Worm (Caenorhabditis elegans) whole organism, L1 larva: Measurements from ENCODE around the gene F59D12.3.

Source experiments
- C16A3.4 ChIP-seq: fragments of 150-350 bp; optimal IDR thresholded peaks from 2 replicates; lab custom pipeline; 2014; ENCODE audit warnings: missing biosample characterization, missing genetic modification characterization
- F16B12.6 ChIP-seq: fragments of 150-350 bp; optimal IDR thresholded peaks from 2 replicates; lab custom pipeline; 2014; ENCODE audit warnings: missing biosample characterization, missing genetic modification characterization
- aha-1 ChIP-seq: fragments of 150-350 bp; optimal IDR thresholded peaks from 2 replicates; lab custom pipeline; 2014; ENCODE audit warnings: missing biosample characterization, missing genetic modification characterization
- aly-2 ChIP-seq: fragments of 150-350 bp; optimal IDR thresholded peaks from 2 replicates; lab custom pipeline; 2014; ENCODE audit warnings: missing biosample characterization, missing genetic modification characterization
- ama-1 ChIP-seq: fragments of 150-350 bp; optimal IDR thresholded peaks from 2 replicates; lab custom pipeline; 2014
- ceh-63 ChIP-seq: fragments of 200-800 bp; sonication (Bioruptor generic); optimal IDR thresholded peaks from 2 replicates; lab custom pipeline; 2018; ENCODE audit warnings: mild to moderate bottlenecking, missing genetic modification characterization, missing compliant biosample characterization
- ceh-8 ChIP-seq: fragments of 200-800 bp; sonication (Bioruptor generic); optimal IDR thresholded peaks from 2 replicates; lab custom pipeline; 2018; ENCODE audit warnings: mild to moderate bottlenecking, missing genetic modification characterization, moderate library complexity, missing compliant biosample characterization
- ceh-90 ChIP-seq: sonication (generic microtip); optimal IDR thresholded peaks from 2 replicates; lab custom pipeline; 2016; ENCODE audit warnings: missing genetic modification characterization, missing compliant biosample characterization
- ces-1 ChIP-seq: fragments of 150-350 bp; optimal IDR thresholded peaks from 2 replicates; lab custom pipeline; 2014; ENCODE audit warnings: missing biosample characterization, missing genetic modification reagents, missing genetic modification characterization
- dpl-1 ChIP-seq, 3 experiments: fragments of 150-350 bp in 2 of 3; sonication (generic microtip) in 1 of 3; optimal IDR thresholded peaks; 2 replicates each; lab custom pipeline; 2014 to 2017; ENCODE audit warnings: missing biosample characterization in 3 of 3, missing genetic modification characterization in 3 of 3, missing genetic modification reagents in 3 of 3
- dsc-1 ChIP-seq: sonication (generic microtip); optimal IDR thresholded peaks from 2 replicates; lab custom pipeline; 2016; ENCODE audit warnings: mild to moderate bottlenecking, missing genetic modification characterization, missing compliant biosample characterization
- efl-1 ChIP-seq, 4 experiments: fragments of 150-350 bp; optimal IDR thresholded peaks in 3 of 4; peaks in 1 of 4; 1 replicate in 1 of 4; 2 replicates in 3 of 4; lab custom pipeline; 2014; ENCODE audit warnings: missing biosample characterization in 2 of 4, missing genetic modification characterization in 2 of 4, missing genetic modification reagents in 2 of 4
- efl-3 ChIP-seq: fragments of 200-800 bp; sonication (Bioruptor generic); optimal IDR thresholded peaks from 2 replicates; lab custom pipeline; 2018; ENCODE audit warnings: mild to moderate bottlenecking, missing genetic modification characterization, missing compliant biosample characterization
- egl-13 ChIP-seq: sonication (generic microtip); optimal IDR thresholded peaks from 2 replicates; lab custom pipeline; 2016; ENCODE audit warnings: missing genotype, missing genetic modification reagents, missing genetic modification characterization, missing compliant biosample characterization
- egl-27 ChIP-seq, 2 experiments: fragments of 150-350 bp in 1 of 2; sonication (generic microtip); optimal IDR thresholded peaks; 3 replicates each; lab custom pipeline; 2017 to 2018; ENCODE audit warnings: missing biosample characterization in 2 of 2, missing genetic modification characterization in 2 of 2, missing genetic modification reagents in 2 of 2
- elt-2 ChIP-seq: sonication (generic microtip); optimal IDR thresholded peaks from 2 replicates; lab custom pipeline; 2016; ENCODE audit warnings: missing genetic modification characterization, mild to moderate bottlenecking, inconsistent platforms, missing compliant biosample characterization, missing genetic modification reagents
- elt-3 ChIP-seq, 6 experiments: fragments of 150-350 bp in 1 of 6; sonication (generic microtip); optimal IDR thresholded peaks; 2 replicates each; lab custom pipeline; 2017 to 2018; ENCODE audit warnings: missing biosample characterization in 6 of 6, missing genetic modification characterization in 6 of 6, inconsistent platforms in 1 of 6
- ets-5 ChIP-seq: fragments of 200-800 bp; sonication (Bioruptor generic); IDR thresholded peaks from 2 replicates; pipeline ENCODE4 v1.3.6; 2022; ENCODE audit warnings: missing genetic modification characterization, missing compliant biosample characterization
- fkh-4 ChIP-seq: sonication (generic microtip); optimal IDR thresholded peaks from 2 replicates; lab custom pipeline; 2016; ENCODE audit warnings: missing compliant biosample characterization, missing genetic modification characterization, borderline replicate concordance
- fkh-8 ChIP-seq: sonication (generic microtip); optimal IDR thresholded peaks from 2 replicates; lab custom pipeline; 2016; ENCODE audit warnings: mild to moderate bottlenecking, missing genetic modification characterization, missing compliant biosample characterization
- grh-1 ChIP-seq: fragments of 200-800 bp; sonication (Bioruptor generic); IDR thresholded peaks from 2 replicates; pipeline ENCODE4 v1.3.6; 2022; ENCODE audit warnings: missing genetic modification reagents, missing genetic modification characterization, missing compliant biosample characterization
- irx-1 ChIP-seq: sonication (generic microtip); optimal IDR thresholded peaks from 2 replicates; lab custom pipeline; 2016; ENCODE audit warnings: missing genetic modification characterization, missing compliant biosample characterization
- jun-1 ChIP-seq: fragments of 150-350 bp; optimal IDR thresholded peaks from 2 replicates; lab custom pipeline; 2014; ENCODE audit warnings: missing biosample characterization, missing genetic modification reagents, missing genetic modification characterization
- lin-13 ChIP-seq: fragments of 150-350 bp; optimal IDR thresholded peaks from 2 replicates; lab custom pipeline; 2014; ENCODE audit warnings: missing biosample characterization, missing genetic modification reagents, missing genetic modification characterization
- lin-14 ChIP-seq: fragments of 200-800 bp; sonication (Bioruptor generic); optimal IDR thresholded peaks from 2 replicates; lab custom pipeline; 2018; ENCODE audit warnings: mild to moderate bottlenecking, missing genetic modification characterization, moderate library complexity, missing compliant biosample characterization
- lin-35 ChIP-seq, 2 experiments: fragments of 150-350 bp; optimal IDR thresholded peaks; 2 replicates each; lab custom pipeline; 2014; ENCODE audit warnings: missing biosample characterization in 2 of 2, missing genetic modification characterization in 2 of 2, missing genetic modification reagents in 2 of 2
- lin-39 ChIP-seq: fragments of 150-350 bp; optimal IDR thresholded peaks from 2 replicates; lab custom pipeline; 2014; ENCODE audit warnings: missing biosample characterization, missing genetic modification reagents, missing genetic modification characterization
- lir-3 ChIP-seq: sonication (generic microtip); optimal IDR thresholded peaks from 2 replicates; lab custom pipeline; 2016; ENCODE audit warnings: mild to moderate bottlenecking, missing genetic modification characterization, moderate library complexity, missing compliant biosample characterization; ENCODE audit not compliant: poor library complexity
- lsy-2 ChIP-seq, 2 experiments: fragments of 150-350 bp; optimal IDR thresholded peaks; 2 replicates each; lab custom pipeline; 2014; ENCODE audit warnings: missing biosample characterization in 2 of 2, missing genetic modification characterization in 2 of 2
- mab-9 ChIP-seq: fragments of 200-800 bp; sonication (Bioruptor generic); IDR thresholded peaks from 2 replicates; pipeline ENCODE4 v1.3.6; 2022; ENCODE audit warnings: missing genetic modification reagents, missing genetic modification characterization, missing compliant biosample characterization
- mdl-1 ChIP-seq, 2 experiments: fragments of 150-350 bp; optimal IDR thresholded peaks; 2 replicates each; lab custom pipeline; 2014 to 2017; ENCODE audit warnings: missing biosample characterization in 2 of 2, missing genetic modification characterization in 2 of 2, inconsistent platforms in 1 of 2
- mef-2 ChIP-seq: fragments of 150-350 bp; optimal IDR thresholded peaks from 2 replicates; lab custom pipeline; 2014; ENCODE audit warnings: missing biosample characterization, missing genetic modification characterization
- nhr-11 ChIP-seq: fragments of 150-350 bp; optimal IDR thresholded peaks from 2 replicates; lab custom pipeline; 2014; ENCODE audit warnings: missing biosample characterization, missing genetic modification characterization
- nhr-12 ChIP-seq: sonication (generic microtip); optimal IDR thresholded peaks from 2 replicates; lab custom pipeline; 2017; ENCODE audit warnings: missing biosample characterization, missing genetic modification characterization
- nhr-19 ChIP-seq: fragments of 200-800 bp; sonication (Bioruptor generic); conservative IDR thresholded peaks from 2 replicates; pipeline ENCODE4 v1.3.6; 2022; ENCODE audit warnings: missing genetic modification characterization, missing compliant biosample characterization
- nhr-237 ChIP-seq: fragments of 150-350 bp; optimal IDR thresholded peaks from 2 replicates; lab custom pipeline; 2014; ENCODE audit warnings: missing biosample characterization, missing genetic modification characterization
- nhr-28 ChIP-seq: fragments of 150-350 bp; optimal IDR thresholded peaks from 2 replicates; lab custom pipeline; 2014; ENCODE audit warnings: missing biosample characterization, missing genetic modification characterization
- nhr-76 ChIP-seq: sonication (generic microtip); optimal IDR thresholded peaks from 2 replicates; lab custom pipeline; 2017; ENCODE audit warnings: missing biosample characterization, missing genetic modification characterization
- nhr-77 ChIP-seq: fragments of 150-350 bp; optimal IDR thresholded peaks from 2 replicates; lab custom pipeline; 2014; ENCODE audit warnings: missing biosample characterization, missing genetic modification characterization
- nhr-84 ChIP-seq: sonication (generic microtip); optimal IDR thresholded peaks from 2 replicates; lab custom pipeline; 2017; ENCODE audit warnings: missing biosample characterization, missing genetic modification characterization
- nhr-85 ChIP-seq: sonication (generic microtip); peaks from one replicate; lab custom pipeline; 2016; ENCODE audit warnings: missing genetic modification characterization, inconsistent platforms, missing compliant biosample characterization
- pag-3 ChIP-seq: sonication (generic microtip); optimal IDR thresholded peaks from 2 replicates; lab custom pipeline; 2017; ENCODE audit warnings: missing genetic modification characterization, mild to moderate bottlenecking, missing compliant biosample characterization, antibody characterized with exemption, borderline replicate concordance; ENCODE audit not compliant: insufficient read depth
- pax-3 ChIP-seq: fragments of 200-800 bp; sonication (Bioruptor generic); optimal IDR thresholded peaks from 2 replicates; lab custom pipeline; 2018; ENCODE audit warnings: mild to moderate bottlenecking, missing genetic modification characterization, moderate library complexity, missing compliant biosample characterization
- rnt-1 ChIP-seq: sonication (generic microtip); optimal IDR thresholded peaks from 2 replicates; lab custom pipeline; 2016; ENCODE audit warnings: mild to moderate bottlenecking, missing genetic modification characterization, moderate library complexity, missing compliant biosample characterization
- skn-1 ChIP-seq: fragments of 150-350 bp; optimal IDR thresholded peaks from 2 replicates; lab custom pipeline; 2014; ENCODE audit warnings: missing biosample characterization, missing genetic modification characterization
- sox-4 ChIP-seq: sonication (generic microtip); optimal IDR thresholded peaks from 2 replicates; lab custom pipeline; 2016; ENCODE audit warnings: missing genetic modification characterization, missing compliant biosample characterization
- tbx-2 ChIP-seq: sonication (generic microtip); optimal IDR thresholded peaks from 2 replicates; lab custom pipeline; 2016; ENCODE audit warnings: missing genetic modification characterization, missing compliant biosample characterization
- tlp-1 ChIP-seq: fragments of 150-350 bp; optimal IDR thresholded peaks from 2 replicates; lab custom pipeline; 2014; ENCODE audit warnings: missing biosample characterization, missing genetic modification characterization
- unc-86 ChIP-seq: sonication (generic microtip); optimal IDR thresholded peaks from 2 replicates; lab custom pipeline; 2016; ENCODE audit warnings: missing genetic modification characterization, missing compliant biosample characterization
- unc-98 ChIP-seq: fragments of 200-800 bp; sonication (Bioruptor generic); IDR thresholded peaks from 2 replicates; pipeline ENCODE4 v1.3.6; 2022; ENCODE audit warnings: missing genetic modification characterization, missing compliant biosample characterization
- zip-4 ChIP-seq: fragments of 200-800 bp; sonication (Bioruptor generic); optimal IDR thresholded peaks from 2 replicates; lab custom pipeline; 2018; ENCODE audit warnings: mild to moderate bottlenecking, missing genetic modification characterization, moderate library complexity, missing compliant biosample characterization
- ztf-11 ChIP-seq, 2 experiments: sonication (generic microtip); optimal IDR thresholded peaks; 2 replicates each; lab custom pipeline; 2016 to 2017; ENCODE audit warnings: missing genetic modification characterization in 2 of 2, missing biosample characterization in 1 of 2, missing compliant biosample characterization in 1 of 2

The F59D12.3 gene

ce11 chrX:15610527-15611091 is 40.2 kb downstream of the F59D12.3 start:
- TF ChIP-seq egl-13 (tag; lab: Kevin White, UChicago) (no peak), ceh-8 (no peak), nhr-84 (no peak), elt-2 (tag; lab: Kevin White, UChicago) (peak; percentile 99), nhr-77 (tag; lab: Kevin White, UChicago) (no peak), F16B12.6 (tag; lab: Kevin White, UChicago) (no peak), unc-86 (tag; lab: Kevin White, UChicago) (no peak), nhr-19 (GFP tag; lab: Robert Waterston, UW) (0 out of 2 replicates have a peak, but pooled peaks have one; percentile 18), jun-1 (tag; lab: Kevin White, UChicago) (peak; percentile 66), aly-2 (tag; lab: Kevin White, UChicago) (peak; percentile 98), aha-1 (tag; lab: Kevin White, UChicago) (no peak), grh-1 (GFP tag; lab: Robert Waterston, UW) (0 out of 2 replicates have a peak, but pooled peaks have one; percentile 30), efl-1 (optimal IDR thresholded peaks at IDR 0.05; lab: Kevin White, UChicago) (peak in 1 of 2 experiments; percentile 16), efl-1 (GFP tag; optimal IDR thresholded peaks at IDR 0.05 in 1 of 2; lab: Kevin White, UChicago) (peak in 1 of 2 experiments; percentile 67), mef-2 (no peak), unc-98 (GFP tag; lab: Robert Waterston, UW) (no peak), nhr-12 (tag; lab: Kevin White, UChicago) (no peak), mdl-1 (tag; optimal IDR thresholded peaks at IDR 0.05; lab: Kevin White, UChicago) (peak in 1 of 2 experiments; percentile 83), ets-5 (GFP tag; lab: Robert Waterston, UW) (no peak), tlp-1 (tag; lab: Kevin White, UChicago) (no peak), nhr-11 (tag; lab: Kevin White, UChicago) (no peak), tbx-2 (tag; lab: Kevin White, UChicago) (no peak), pag-3 (no peak), nhr-237 (tag; lab: Kevin White, UChicago) (no peak), fkh-8 (tag; lab: Kevin White, UChicago) (peak; percentile 72), ceh-90 (tag; lab: Kevin White, UChicago) (no peak), nhr-85 (tag; lab: Kevin White, UChicago) (peak; percentile 18), ces-1 (GFP tag; lab: Kevin White, UChicago) (no peak), ztf-11 (tag; optimal IDR thresholded peaks at IDR 0.05; lab: Kevin White, UChicago) (no peak), rnt-1 (tag; lab: Kevin White, UChicago) (no peak), nhr-76 (tag; lab: Kevin White, UChicago) (no peak), fkh-4 (tag; lab: Kevin White, UChicago) (no peak), lsy-2 (tag; optimal IDR thresholded peaks at IDR 0.05; lab: Kevin White, UChicago) (peak; percentile 38 to 50), irx-1 (tag; lab: Kevin White, UChicago) (no peak), dsc-1 (tag; lab: Kevin White, UChicago) (no peak), efl-3 (GFP tag; lab: Kevin White, UChicago) (no peak), ama-1 (peak; percentile 42), egl-27 (tag; optimal IDR thresholded peaks at IDR 0.05; lab: Kevin White, UChicago) (no peak), ceh-63 (no peak), nhr-28 (tag; lab: Kevin White, UChicago) (no peak), pax-3 (peak; percentile 51), lir-3 (tag; lab: Kevin White, UChicago) (no peak), lin-39 (tag; lab: Kevin White, UChicago) (no peak), elt-3 (tag; optimal IDR thresholded peaks at IDR 0.05; lab: Kevin White, UChicago) (peak in 3 of 6 experiments; percentile 17 to 21 (median 18)), C16A3.4 (tag; lab: Kevin White, UChicago) (peak; percentile 31), mab-9 (GFP tag; lab: Robert Waterston, UW) (peak; percentile 35; the same call in 1 of the 2 replicates), lin-35 (GFP tag; optimal IDR thresholded peaks at IDR 0.05; lab: Kevin White, UChicago) (peak in 1 of 2 experiments; percentile 79), sox-4 (tag; lab: Kevin White, UChicago) (no peak), dpl-1 (GFP tag; optimal IDR thresholded peaks at IDR 0.05; lab: Kevin White, UChicago) (peak in 1 of 3 experiments; percentile 7), zip-4 (GFP tag; lab: Kevin White, UChicago) (peak; percentile 76), lin-13 (no peak), lin-14 (GFP tag; lab: Kevin White, UChicago) (peak; percentile 60), skn-1 (tag; lab: Kevin White, UChicago) (peak; percentile 63)
